Worm (Caenorhabditis elegans) whole organism, late embryonic: ENCODE results near the gene T26C12.2.
A peak's percentile ranks its signal among the peaks of the same experiment; 100 is the strongest.

Source experiments
- C08G9.2 ChIP-seq: sonication (generic microtip); optimal IDR thresholded peaks from 2 replicates; lab custom pipeline; 2016; ENCODE audit warnings: mild to moderate bottlenecking, missing genetic modification characterization, moderate library complexity, missing compliant biosample characterization
- C38D4.7 ChIP-seq: fragments of 200-800 bp; sonication (Bioruptor generic); optimal IDR thresholded peaks from 2 replicates; lab custom pipeline; 2018; ENCODE audit warnings: mild to moderate bottlenecking, missing genetic modification characterization, moderate library complexity, missing compliant biosample characterization
- F13H6.1 ChIP-seq: sonication (generic microtip); optimal IDR thresholded peaks from 2 replicates; lab custom pipeline; 2016; ENCODE audit warnings: missing genetic modification characterization, missing compliant biosample characterization
- K02D7.2 ChIP-seq: sonication (generic microtip); optimal IDR thresholded peaks from 2 replicates; lab custom pipeline; 2017; ENCODE audit warnings: mild to moderate bottlenecking, missing genetic modification characterization, missing compliant biosample characterization
- Y22D7AL.16 ChIP-seq: sonication (generic microtip); optimal IDR thresholded peaks from 2 replicates; lab custom pipeline; 2016; ENCODE audit warnings: missing genetic modification characterization, missing compliant biosample characterization
- ama-1 ChIP-seq: fragments of 150-350 bp; optimal IDR thresholded peaks from 2 replicates; lab custom pipeline; 2014
- ceh-19 ChIP-seq: fragments of 200-800 bp; sonication (Bioruptor generic); optimal IDR thresholded peaks from 2 replicates; lab custom pipeline; 2018; ENCODE audit warnings: mild to moderate bottlenecking, missing genetic modification characterization, missing compliant biosample characterization
- ceh-2 ChIP-seq: sonication (generic microtip); optimal IDR thresholded peaks from 2 replicates; lab custom pipeline; 2016; ENCODE audit warnings: missing genotype, missing genetic modification characterization, missing compliant biosample characterization
- ceh-24 ChIP-seq: sonication (generic microtip); optimal IDR thresholded peaks from 2 replicates; lab custom pipeline; 2016; ENCODE audit warnings: mild to moderate bottlenecking, missing genetic modification characterization, missing compliant biosample characterization
- ceh-30 ChIP-seq: fragments of 150-350 bp; optimal IDR thresholded peaks from 2 replicates; lab custom pipeline; 2014; ENCODE audit warnings: missing biosample characterization, missing genetic modification characterization
- ceh-31 ChIP-seq: sonication (generic microtip); optimal IDR thresholded peaks from 2 replicates; lab custom pipeline; 2016; ENCODE audit warnings: missing genetic modification characterization, missing compliant biosample characterization
- ceh-45 ChIP-seq: fragments of 200-800 bp; sonication (Bioruptor generic); IDR thresholded peaks from 2 replicates; pipeline ENCODE4 v1.3.6; 2022; ENCODE audit warnings: missing genetic modification reagents, missing genetic modification characterization, missing compliant biosample characterization
- ceh-48 ChIP-seq: sonication (generic microtip); optimal IDR thresholded peaks from 2 replicates; lab custom pipeline; 2016; ENCODE audit warnings: missing genetic modification characterization, inconsistent platforms, missing compliant biosample characterization
- ceh-6 ChIP-seq: fragments of 200-800 bp; sonication (Bioruptor generic); optimal IDR thresholded peaks from 2 replicates; lab custom pipeline; 2018; ENCODE audit warnings: mild to moderate bottlenecking, missing genetic modification characterization, missing compliant biosample characterization
- che-1 ChIP-seq: sonication (generic microtip); optimal IDR thresholded peaks from 2 replicates; lab custom pipeline; 2016; ENCODE audit warnings: mild to moderate bottlenecking, missing genetic modification characterization, missing compliant biosample characterization
- elt-2 ChIP-seq: sonication (generic microtip); optimal IDR thresholded peaks from 2 replicates; lab custom pipeline; 2016; ENCODE audit warnings: missing genetic modification reagents, missing genetic modification characterization, missing compliant biosample characterization
- ets-4 ChIP-seq: sonication (generic microtip); optimal IDR thresholded peaks from 2 replicates; lab custom pipeline; 2016; ENCODE audit warnings: missing genetic modification characterization, missing compliant biosample characterization
- fkh-10 ChIP-seq: fragments of 150-350 bp; optimal IDR thresholded peaks from 2 replicates; lab custom pipeline; 2014; ENCODE audit warnings: missing biosample characterization, missing genetic modification reagents, missing genetic modification characterization
- fkh-6 ChIP-seq: sonication (generic microtip); optimal IDR thresholded peaks from 2 replicates; lab custom pipeline; 2016; ENCODE audit warnings: missing genetic modification characterization, missing compliant biosample characterization
- hlh-15 ChIP-seq: sonication (generic microtip); optimal IDR thresholded peaks from 2 replicates; lab custom pipeline; 2016; ENCODE audit warnings: missing genetic modification characterization, missing compliant biosample characterization
- hlh-30 ChIP-seq: sonication (generic microtip); optimal IDR thresholded peaks from 2 replicates; lab custom pipeline; 2017; ENCODE audit warnings: antibody characterized with exemption, missing genetic modification characterization, missing compliant biosample characterization; ENCODE audit not compliant: insufficient read depth
- hlh-8 ChIP-seq: sonication (generic microtip); optimal IDR thresholded peaks from 2 replicates; lab custom pipeline; 2016; ENCODE audit warnings: missing genotype, missing genetic modification characterization, missing compliant biosample characterization
- lim-6 ChIP-seq: sonication (generic microtip); optimal IDR thresholded peaks from 2 replicates; lab custom pipeline; 2016; ENCODE audit warnings: missing genetic modification characterization, missing compliant biosample characterization
- lin-11 ChIP-seq: fragments of 200-800 bp; sonication (Bioruptor generic); optimal IDR thresholded peaks from 2 replicates; lab custom pipeline; 2018; ENCODE audit warnings: mild to moderate bottlenecking, missing genetic modification characterization, missing compliant biosample characterization
- madf-2 ChIP-seq: sonication (generic microtip); optimal IDR thresholded peaks from 2 replicates; lab custom pipeline; 2017; ENCODE audit warnings: missing genetic modification characterization, missing compliant biosample characterization
- mec-3 ChIP-seq: sonication (generic microtip); optimal IDR thresholded peaks from 2 replicates; lab custom pipeline; 2016; ENCODE audit warnings: borderline replicate concordance, missing genetic modification characterization, missing compliant biosample characterization
- nhr-11 ChIP-seq: fragments of 150-350 bp; optimal IDR thresholded peaks from 2 replicates; lab custom pipeline; 2014; ENCODE audit warnings: missing biosample characterization, missing genetic modification characterization
- nhr-232 ChIP-seq: sonication (generic microtip); optimal IDR thresholded peaks from 2 replicates; lab custom pipeline; 2016; ENCODE audit warnings: missing genetic modification characterization, missing compliant biosample characterization
- odd-2 ChIP-seq: sonication (generic microtip); optimal IDR thresholded peaks from 2 replicates; lab custom pipeline; 2017; ENCODE audit warnings: antibody characterized with exemption, mild to moderate bottlenecking, missing genetic modification characterization, missing compliant biosample characterization
- pat-9 ChIP-seq: fragments of 200-800 bp; sonication (Bioruptor generic); optimal IDR thresholded peaks from 2 replicates; lab custom pipeline; 2018; ENCODE audit warnings: mild to moderate bottlenecking, missing genetic modification characterization, moderate library complexity, missing compliant biosample characterization
- pha-2 ChIP-seq: sonication (generic microtip); optimal IDR thresholded peaks from 2 replicates; lab custom pipeline; 2017; ENCODE audit warnings: mild to moderate bottlenecking, missing genetic modification characterization, missing compliant biosample characterization
- pqm-1 ChIP-seq: sonication (generic microtip); optimal IDR thresholded peaks from 2 replicates; lab custom pipeline; 2016; ENCODE audit warnings: missing genetic modification characterization, missing compliant biosample characterization
- pros-1 ChIP-seq: fragments of 150-350 bp; optimal IDR thresholded peaks from 2 replicates; lab custom pipeline; 2014; ENCODE audit warnings: missing biosample characterization, missing genetic modification reagents, missing genetic modification characterization
- rnt-1 ChIP-seq: sonication (generic microtip); optimal IDR thresholded peaks from 2 replicates; lab custom pipeline; 2016; ENCODE audit warnings: missing genetic modification characterization, missing compliant biosample characterization
- sox-2 ChIP-seq: fragments of 200-800 bp; sonication (Bioruptor generic); IDR thresholded peaks from 2 replicates; pipeline ENCODE4 v1.3.6; 2022; ENCODE audit warnings: missing genetic modification reagents, missing genetic modification characterization, missing compliant biosample characterization
- sox-4 ChIP-seq: sonication (generic microtip); optimal IDR thresholded peaks from 2 replicates; lab custom pipeline; 2017; ENCODE audit warnings: mild to moderate bottlenecking, missing genetic modification characterization, inconsistent platforms, missing compliant biosample characterization
- syd-9 ChIP-seq: sonication (generic microtip); optimal IDR thresholded peaks from 2 replicates; lab custom pipeline; 2016; ENCODE audit warnings: mild to moderate bottlenecking, missing genetic modification characterization, moderate library complexity, missing compliant biosample characterization
- tbx-2 ChIP-seq: sonication (generic microtip); optimal IDR thresholded peaks from 2 replicates; lab custom pipeline; 2016; ENCODE audit warnings: missing genetic modification characterization, missing compliant biosample characterization
- unc-55 ChIP-seq: sonication (generic microtip); optimal IDR thresholded peaks from 2 replicates; lab custom pipeline; 2017; ENCODE audit warnings: missing biosample characterization, missing genetic modification reagents, missing genetic modification characterization
- unc-86 ChIP-seq: sonication (generic microtip); optimal IDR thresholded peaks from 2 replicates; lab custom pipeline; 2016; ENCODE audit warnings: missing genetic modification characterization, missing compliant biosample characterization
- zip-5 ChIP-seq: sonication (generic microtip); optimal IDR thresholded peaks from 2 replicates; lab custom pipeline; 2016; ENCODE audit warnings: missing genetic modification characterization, missing compliant biosample characterization
- ztf-16 ChIP-seq: sonication (generic microtip); optimal IDR thresholded peaks from 2 replicates; lab custom pipeline; 2017; ENCODE audit warnings: missing genetic modification characterization, missing compliant biosample characterization

The T26C12.2 gene

ce11 chrIV:3299229-3299628 is 33.7 kb upstream of the T26C12.2 start:
- TF ChIP-seq che-1 (tag; lab: Kevin White, UChicago) (no peak), F13H6.1 (tag; lab: Kevin White, UChicago) (no peak), unc-55 (GFP tag; lab: Kevin White, UChicago) (no peak), ets-4 (tag; lab: Kevin White, UChicago) (no peak), hlh-15 (tag; lab: Kevin White, UChicago) (no peak), pqm-1 (tag; lab: Kevin White, UChicago) (no peak), mec-3 (tag; lab: Kevin White, UChicago) (no peak), ceh-30 (tag; lab: Kevin White, UChicago) (no peak)

ce11 chrIV:3298300-3298699 is 32.7 kb upstream of the T26C12.2 start, which contains the start of gene W08E12.6:
W08E12.6 (plus strand) TSS chrIV:3298600.
- TF ChIP-seq pros-1 (tag; lab: Kevin White, UChicago) (no peak), C38D4.7 (no peak), mec-3 (tag; lab: Kevin White, UChicago) (no peak), zip-5 (tag; lab: Kevin White, UChicago) (no peak), ama-1 (no peak)

- no peak for TF ChIP-seq ztf-16 (tag; lab: Kevin White, UChicago)
Measured at ce11 chrIV:3296578-3297549, 31.3 kb upstream of the T26C12.2 start.

ce11 chrIV:3294553-3295185 is 29.1 kb upstream of the T26C12.2 start, which contains the start of gene W08E12.7:
W08E12.7 (plus strand) TSS chrIV:3295135.
- TF ChIP-seq fkh-6 (no peak), fkh-10 (no peak), ceh-6 (GFP tag; lab: Kevin White, UChicago) (peak; percentile 22), Y22D7AL.16 (tag; lab: Kevin White, UChicago) (no peak), unc-86 (tag; lab: Kevin White, UChicago) (peak; percentile 70), syd-9 (peak; percentile 35), tbx-2 (tag; lab: Kevin White, UChicago) (peak; percentile 91), unc-55 (GFP tag; lab: Kevin White, UChicago) (peak; percentile 63), elt-2 (peak; percentile 79), hlh-30 (tag; lab: Kevin White, UChicago) (peak; percentile 85), nhr-232 (tag; lab: Kevin White, UChicago) (no peak), ceh-31 (tag; lab: Kevin White, UChicago) (peak; percentile 94), C08G9.2 (tag; lab: Kevin White, UChicago) (peak; percentile 65), lim-6 (tag; lab: Kevin White, UChicago) (no peak), ceh-48 (peak; percentile 22), zip-5 (tag; lab: Kevin White, UChicago) (peak; percentile 47), K02D7.2 (peak; percentile 3), F13H6.1 (tag; lab: Kevin White, UChicago) (peak; percentile 57), rnt-1 (peak; percentile 86), pat-9 (tag; lab: Kevin White, UChicago) (peak; percentile 35), sox-2 (GFP tag; lab: Robert Waterston, UW) (peak; percentile 49), odd-2 (no peak), pha-2 (peak; percentile 15), pros-1 (tag; lab: Kevin White, UChicago) (peak; percentile 36), che-1 (tag; lab: Kevin White, UChicago) (peak; percentile 25), sox-4 (tag; lab: Kevin White, UChicago) (no peak), ceh-45 (GFP tag; lab: Robert Waterston, UW) (0 out of 2 replicates have a peak, but pooled peaks have one; percentile 10), ceh-30 (tag; lab: Kevin White, UChicago) (peak; percentile 23), hlh-8 (tag; lab: Kevin White, UChicago) (peak; percentile 84), madf-2 (tag; lab: Kevin White, UChicago) (peak; percentile 60), ceh-2 (tag; lab: Kevin White, UChicago) (peak; percentile 72), lin-11 (peak; percentile 17), nhr-11 (tag; lab: Kevin White, UChicago) (no peak), ceh-19 (GFP tag; lab: Kevin White, UChicago) (peak; percentile 15), ceh-24 (tag; lab: Kevin White, UChicago) (peak; percentile 21), hlh-15 (tag; lab: Kevin White, UChicago) (peak; percentile 41)
